Worm (Caenorhabditis elegans) whole organism, L3 larva: ENCODE data around the gene ugt-53.

ENCODE experiments used
- ceh-82 ChIP-seq: fragments of 150-350 bp; optimal IDR thresholded peaks from 2 replicates; lab custom pipeline; 2014; ENCODE audit warnings: missing biosample characterization, missing genetic modification characterization
- ceh-9 ChIP-seq: sonication (generic microtip); optimal IDR thresholded peaks from 2 replicates; lab custom pipeline; 2018; ENCODE audit warnings: missing biosample characterization, missing genetic modification characterization
- daf-12 ChIP-seq: fragments of 150-350 bp; optimal IDR thresholded peaks from 2 replicates; lab custom pipeline; 2014; ENCODE audit warnings: missing biosample characterization, missing genetic modification reagents, missing genetic modification characterization
- egl-27 ChIP-seq: sonication (generic microtip); optimal IDR thresholded peaks from 4 replicates; lab custom pipeline; 2017; ENCODE audit warnings: missing biosample characterization, missing genetic modification reagents, missing genetic modification characterization
- fkh-10 ChIP-seq: sonication (generic microtip); optimal IDR thresholded peaks from 2 replicates; lab custom pipeline; 2017; ENCODE audit warnings: missing biosample characterization, missing genetic modification reagents, missing genetic modification characterization
- nhr-28 ChIP-seq: fragments of 150-350 bp; optimal IDR thresholded peaks from 2 replicates; lab custom pipeline; 2014; ENCODE audit warnings: missing biosample characterization, missing genetic modification characterization
- pha-4 ChIP-seq: fragments of 150-350 bp; optimal IDR thresholded peaks from 2 replicates; lab custom pipeline; 2014; ENCODE audit warnings: missing biosample characterization, missing genetic modification reagents, missing genetic modification characterization
- snpc-4 ChIP-seq: fragments of 150-350 bp; optimal IDR thresholded peaks from 2 replicates; lab custom pipeline; 2014; ENCODE audit warnings: missing biosample characterization, missing genetic modification characterization
- unc-62 ChIP-seq: fragments of 150-350 bp; sonication (generic microtip); optimal IDR thresholded peaks from 4 replicates; lab custom pipeline; 2014; ENCODE audit warnings: missing biosample characterization, missing genetic modification reagents, missing genetic modification characterization
- ztf-4 ChIP-seq: fragments of 150-350 bp; optimal IDR thresholded peaks from 2 replicates; lab custom pipeline; 2014; ENCODE audit warnings: missing biosample characterization, missing genetic modification characterization

DNA sequence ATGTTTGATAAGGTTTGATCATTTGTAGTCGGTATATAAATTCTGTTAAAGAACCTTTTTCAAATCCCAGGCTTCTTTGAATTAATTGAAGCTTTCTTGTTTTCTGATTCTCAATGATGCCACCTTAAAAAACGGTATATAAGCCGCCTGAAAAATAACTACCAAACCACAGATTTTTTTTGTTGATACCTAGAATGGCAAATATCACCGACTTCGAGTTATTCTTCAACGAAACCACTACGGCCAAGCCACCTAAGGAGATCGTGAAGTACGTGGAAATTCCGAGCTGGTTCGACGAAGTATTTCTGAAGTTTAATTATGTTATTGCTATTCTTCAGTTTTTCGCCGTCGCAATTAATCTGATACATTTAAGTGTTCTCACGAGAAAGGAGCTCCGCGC is 18.3 kb upstream of the ugt-53 start, which contains the start of gene srw-2:
- TF ChIP-seq ceh-9 (tag; lab: Kevin White, UChicago) (no peak), fkh-10 (GFP tag; lab: Kevin White, UChicago) (no peak), egl-27 (tag; lab: Kevin White, UChicago) (no peak), nhr-28 (tag; lab: Kevin White, UChicago) (no peak), pha-4 (tag; lab: Kevin White, UChicago) (no peak), ztf-4 (tag; lab: Kevin White, UChicago) (no peak), daf-12 (no peak), ceh-82 (tag; lab: Kevin White, UChicago) (no peak), snpc-4 (no peak), unc-62 (no peak)
